Worm (Caenorhabditis elegans): ENCODE measurements around the gene clh-1.

DNA sequence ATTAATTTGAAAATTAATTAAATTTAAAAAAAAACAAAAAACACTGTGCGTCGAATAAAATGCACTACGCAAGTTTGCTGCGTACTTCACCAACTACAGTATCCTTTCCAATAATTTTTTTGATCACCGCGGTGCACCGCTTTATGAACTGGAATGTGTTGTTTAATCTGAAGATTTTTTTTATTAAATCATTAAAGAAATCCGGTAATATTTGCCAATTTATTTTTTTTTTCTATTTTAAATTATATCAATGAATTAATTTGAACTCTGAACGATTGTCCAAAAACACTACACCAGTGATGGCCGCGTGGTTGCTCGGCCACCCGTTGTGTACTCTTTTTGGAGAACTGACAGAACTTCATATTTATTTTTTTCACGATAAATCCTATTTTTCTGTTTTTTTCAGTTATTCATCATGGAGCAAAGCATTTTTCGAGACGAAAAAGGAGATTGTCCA lies 4.4 kb upstream of the clh-1 start, which contains the start of gene K12D12.5:
- TF ChIP-seq W03F9.2 (tag; optimal IDR thresholded peaks at IDR 0.05) (peak; percentile 25), him-1 (tag; optimal IDR thresholded peaks at IDR 0.05) (no peak), dao-5 (tag; optimal IDR thresholded peaks at IDR 0.05) (no peak)

All from whole organism, L4/young adult.